Fruit fly (Drosophila melanogaster) whole organism, wandering third instar larva: ENCODE results near the gene Tsen2.

Experiments used
- Abd-B ChIP-seq: fragments of >200 bp; optimal IDR thresholded peaks from 2 replicates; lab custom pipeline; 2017; ENCODE audit warnings: missing biosample characterization, missing genetic modification characterization
- CG32264 ChIP-seq: fragments of 200-800 bp; sonication (Bioruptor generic); optimal IDR thresholded peaks from 2 replicates; lab custom pipeline; 2016; ENCODE audit warnings: missing biosample characterization, missing genetic modification characterization
- CG9705 ChIP-seq: fragments of 200-800 bp; sonication (Bioruptor generic); optimal IDR thresholded peaks from 2 replicates; lab custom pipeline; 2018; ENCODE audit warnings: missing biosample characterization, mild to moderate bottlenecking, missing genetic modification characterization
- CrebA ChIP-seq: fragments of 200-800 bp; sonication (Bioruptor generic); optimal IDR thresholded peaks from 2 replicates; lab custom pipeline; 2016; ENCODE audit warnings: missing biosample characterization, mild to moderate bottlenecking, missing genetic modification characterization, borderline replicate concordance
- Dfd ChIP-seq: fragments of >200 bp; optimal IDR thresholded peaks from 2 replicates; lab custom pipeline; 2017; ENCODE audit warnings: missing biosample characterization, missing genetic modification characterization
- HLH106 ChIP-seq: fragments of 200-800 bp; optimal IDR thresholded peaks from 3 replicates; lab custom pipeline; 2019; ENCODE audit warnings: missing biosample characterization, mild to moderate bottlenecking, missing genetic modification characterization, moderate library complexity
- Hnf4 ChIP-seq: fragments of 200-800 bp; sonication (Bioruptor generic); optimal IDR thresholded peaks from 2 replicates; lab custom pipeline; 2016; ENCODE audit warnings: missing biosample characterization, mild to moderate bottlenecking, missing genetic modification characterization
- Hr78 ChIP-seq: fragments of >200 bp; optimal IDR thresholded peaks from 2 replicates; lab custom pipeline; 2017; ENCODE audit warnings: missing biosample characterization, missing genetic modification characterization
- Hr83 ChIP-seq: fragments of 200-300 bp; sonication (Bioruptor generic); optimal IDR thresholded peaks from 2 replicates; lab custom pipeline; 2016; ENCODE audit warnings: missing biosample characterization, mild to moderate bottlenecking, missing genetic modification characterization, moderate library complexity; ENCODE audit not compliant: poor library complexity, severe bottlenecking
- Jra ChIP-seq: sonication (Bioruptor generic); optimal IDR thresholded peaks from 2 replicates; lab custom pipeline; 2016; ENCODE audit warnings: missing biosample characterization, missing genetic modification characterization
- Mio ChIP-seq: sonication (Bioruptor generic); optimal IDR thresholded peaks from 2 replicates; lab custom pipeline; 2016; ENCODE audit warnings: missing biosample characterization, missing genetic modification characterization
- Myc ChIP-seq: fragments of >200 bp; optimal IDR thresholded peaks from 2 replicates; lab custom pipeline; 2017
- N ChIP-seq: fragments of >200 bp; optimal IDR thresholded peaks from 2 replicates; lab custom pipeline; 2018; ENCODE audit warnings: missing biosample characterization, missing external identifiers, missing genetic modification characterization
- OdsH ChIP-seq: fragments of 200-800 bp; sonication (Bioruptor generic); optimal IDR thresholded peaks from 2 replicates; lab custom pipeline; 2016; ENCODE audit warnings: missing biosample characterization, mild to moderate bottlenecking, missing genetic modification characterization
- Rel ChIP-seq, 2 experiments: fragments of 200-800 bp; sonication (Bioruptor generic) in 1 of 2; optimal IDR thresholded peaks; 2 replicates in 1 of 2; 3 replicates in 1 of 2; lab custom pipeline; 2016 to 2019; ENCODE audit warnings: mild to moderate bottlenecking in 2 of 2, missing biosample characterization in 2 of 2, missing genetic modification characterization in 2 of 2, moderate library complexity in 1 of 2
- Sp1 ChIP-seq: fragments of 200-800 bp; sonication (Bioruptor generic); optimal IDR thresholded peaks from 3 replicates; lab custom pipeline; 2019; ENCODE audit warnings: missing biosample characterization, mild to moderate bottlenecking, missing genetic modification characterization, moderate library complexity
- Vsx2 ChIP-seq: fragments of 200-300, 225-300 bp; sonication (Bioruptor generic); optimal IDR thresholded peaks from 2 replicates; lab custom pipeline; 2018; ENCODE audit warnings: missing biosample characterization, missing genetic modification characterization; ENCODE audit not compliant: partially characterized antibody
- br ChIP-seq: fragments of 200-800 bp; sonication (Bioruptor generic); optimal IDR thresholded peaks from 2 replicates; lab custom pipeline; 2016; ENCODE audit warnings: missing biosample characterization, missing genetic modification characterization
- brk ChIP-seq: fragments of 200-800 bp; sonication (Bioruptor generic); optimal IDR thresholded peaks from 2 replicates; lab custom pipeline; 2016; ENCODE audit warnings: missing biosample characterization, mild to moderate bottlenecking, missing genetic modification characterization
- dl ChIP-seq, 2 experiments: fragments of 175-275, 200-275 bp in 1 of 2; fragments of 200-275 bp in 1 of 2; sonication (Bioruptor generic); optimal IDR thresholded peaks; lab custom pipeline; 2018; ENCODE audit warnings: mild to moderate bottlenecking in 2 of 2, missing biosample characterization in 2 of 2, missing genetic modification characterization in 2 of 2, moderate library complexity in 2 of 2; ENCODE audit not compliant: partially characterized antibody in 2 of 2, insufficient read depth in 1 of 2
- dmrt93B ChIP-seq: fragments of 200-800 bp; sonication (Bioruptor generic); optimal IDR thresholded peaks from 2 replicates; lab custom pipeline; 2018; ENCODE audit warnings: missing biosample characterization, mild to moderate bottlenecking, missing genetic modification characterization
- dsf ChIP-seq: sonication (Bioruptor generic); optimal IDR thresholded peaks from 2 replicates; lab custom pipeline; 2016; ENCODE audit warnings: missing biosample characterization, missing genetic modification characterization, borderline replicate concordance
- ey ChIP-seq: fragments of 200-800 bp; sonication (Bioruptor generic); optimal IDR thresholded peaks from 2 replicates; lab custom pipeline; 2016; ENCODE audit warnings: missing biosample characterization, missing genetic modification characterization
- foxo ChIP-seq, 2 experiments: fragments of 200-800 bp; sonication (Bioruptor generic); optimal IDR thresholded peaks; 2 replicates in 1 of 2; 3 replicates in 1 of 2; lab custom pipeline; 2016 to 2017; ENCODE audit warnings: missing biosample characterization in 2 of 2, missing genetic modification characterization in 2 of 2
- fru ChIP-seq: fragments of 200-800 bp; sonication (Bioruptor generic); optimal IDR thresholded peaks from 3 replicates; lab custom pipeline; 2016; ENCODE audit warnings: missing biosample characterization, mild to moderate bottlenecking, missing genetic modification characterization
- h ChIP-seq: fragments of 200-800 bp; sonication (Bioruptor generic); optimal IDR thresholded peaks from 3 replicates; lab custom pipeline; 2016; ENCODE audit warnings: missing biosample characterization, mild to moderate bottlenecking, missing genetic modification characterization
- jim ChIP-seq: fragments of 175-275, 200-325 bp; sonication (Bioruptor generic); optimal IDR thresholded peaks from 2 replicates; lab custom pipeline; 2016; ENCODE audit warnings: missing biosample characterization, mild to moderate bottlenecking, missing genetic modification characterization
- lola ChIP-seq: fragments of >200 bp; optimal IDR thresholded peaks from 2 replicates; lab custom pipeline; 2017; ENCODE audit warnings: missing biosample characterization, missing genetic modification characterization
- psq ChIP-seq: fragments of 200-800 bp; sonication (Bioruptor generic); optimal IDR thresholded peaks from 3 replicates; lab custom pipeline; 2017; ENCODE audit warnings: missing biosample characterization, mild to moderate bottlenecking, missing genetic modification characterization, moderate library complexity
- rgr ChIP-seq: fragments of 200-800 bp; sonication (Bioruptor generic); optimal IDR thresholded peaks from 3 replicates; lab custom pipeline; 2016; ENCODE audit warnings: missing biosample characterization, mild to moderate bottlenecking, missing genetic modification characterization
- sage ChIP-seq: fragments of 200-800 bp; sonication (Bioruptor generic); optimal IDR thresholded peaks from 2 replicates; lab custom pipeline; 2016; ENCODE audit warnings: missing biosample characterization, mild to moderate bottlenecking, missing genetic modification characterization
- sv ChIP-seq: fragments of 200-800 bp; sonication (Bioruptor generic); optimal IDR thresholded peaks from 3 replicates; lab custom pipeline; 2016; ENCODE audit warnings: missing biosample characterization, missing genetic modification characterization
- tai ChIP-seq: sonication (Bioruptor generic); optimal IDR thresholded peaks from 2 replicates; lab custom pipeline; 2016; ENCODE audit warnings: missing biosample characterization, missing genetic modification characterization
- usp ChIP-seq: fragments of >200 bp; optimal IDR thresholded peaks from 2 replicates; lab custom pipeline; 2017; ENCODE audit warnings: missing biosample characterization, missing genetic modification characterization
- woc ChIP-seq: sonication (Bioruptor generic); optimal IDR thresholded peaks from 2 replicates; lab custom pipeline; 2016; ENCODE audit warnings: missing biosample characterization, mild to moderate bottlenecking, missing genetic modification characterization

The Tsen2 gene

DNA sequence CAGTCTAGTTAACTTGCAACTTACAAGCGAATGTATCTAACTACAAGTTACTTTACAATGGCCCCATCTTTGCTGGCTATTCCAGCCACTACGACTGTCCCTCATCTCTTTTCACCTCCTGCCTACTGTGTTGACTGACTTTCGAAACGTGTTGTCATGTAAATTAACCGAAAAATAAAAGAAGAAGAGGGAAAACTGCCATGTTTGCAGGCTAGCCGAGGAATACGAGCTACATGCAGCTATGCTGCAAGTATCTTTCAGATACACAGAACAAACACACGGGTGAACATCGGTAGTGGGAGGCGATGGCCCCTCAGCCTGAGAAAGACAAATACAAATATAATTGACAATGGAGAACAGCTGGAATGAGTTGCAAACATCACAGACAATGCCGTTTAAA is 18.9 kb upstream of the Tsen2 start:
- TF ChIP-seq tai (GFP tag; lab: Kevin White, UChicago) = no peak
- no peak for TF ChIP-seq sage
- no peak for TF ChIP-seq Hr83 (GFP tag; lab: Kevin White, UChicago)
- TF ChIP-seq dsf (GFP tag; lab: Kevin White, UChicago) = no peak
- TF ChIP-seq Myc (lab: Kevin White, UChicago) = no peak
- no peak for TF ChIP-seq dl (GFP tag; optimal IDR thresholded peaks at IDR 0.05; lab: Kevin White, UChicago; ENCODE audit: insufficient read depth in 1 of 2, partially characterized antibody in 2 of 2)
- TF ChIP-seq Mio (GFP tag; lab: Kevin White, UChicago) = no peak
- TF ChIP-seq HLH106 (tag; lab: Kevin White, UChicago) = no peak
- TF ChIP-seq Hr78 (GFP tag; lab: Kevin White, UChicago) = no peak
- no peak for TF ChIP-seq CG9705 (GFP tag; lab: Kevin White, UChicago)
- no peak for TF ChIP-seq lola
- no peak for TF ChIP-seq CG32264 (GFP tag; lab: Kevin White, UChicago)
- no peak for TF ChIP-seq woc

DNA sequence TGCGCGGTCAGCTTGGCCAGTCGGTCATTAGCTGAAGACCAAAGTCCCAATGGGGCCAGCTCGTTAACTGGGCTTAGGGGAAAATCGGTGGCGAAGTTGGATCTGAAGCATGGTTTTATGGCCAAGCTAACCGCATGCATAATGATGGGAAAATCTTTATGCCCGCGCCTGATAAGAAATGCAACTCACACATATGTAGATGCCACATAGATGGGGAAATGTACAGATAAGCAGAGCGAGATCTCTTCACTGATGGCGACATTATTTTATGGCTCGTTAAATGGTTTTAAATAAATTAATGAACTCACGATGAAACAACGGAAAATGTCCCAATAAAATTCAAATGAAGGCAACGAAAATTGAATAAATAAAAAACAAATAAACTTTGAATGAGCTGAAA is 17.7 kb upstream of the Tsen2 start:
- TF ChIP-seq Vsx2 (GFP tag; lab: Kevin White, UChicago) = no peak
- TF ChIP-seq N (GFP tag; lab: Kevin White, UChicago) = no peak
- TF ChIP-seq dl (GFP tag; optimal IDR thresholded peaks at IDR 0.05; lab: Kevin White, UChicago; ENCODE audit: insufficient read depth in 1 of 2, partially characterized antibody in 2 of 2) = no peak
- TF ChIP-seq OdsH (GFP tag; lab: Kevin White, UChicago) = no peak
- TF ChIP-seq Mio (GFP tag; lab: Kevin White, UChicago) = no peak
- no peak for TF ChIP-seq lola
- no peak for TF ChIP-seq Jra (GFP tag; lab: Kevin White, UChicago)
- no peak for TF ChIP-seq Abd-B (GFP tag; lab: Kevin White, UChicago)
- TF ChIP-seq CrebA (GFP tag; lab: Kevin White, UChicago) = no peak
- TF ChIP-seq, all 38 proteins: peak for 0

- TF ChIP-seq usp = no peak
- no peak for TF ChIP-seq dl (GFP tag; optimal IDR thresholded peaks at IDR 0.05; lab: Kevin White, UChicago; ENCODE audit: insufficient read depth in 1 of 2, partially characterized antibody in 2 of 2)
- TF ChIP-seq Sp1 (GFP tag; lab: Kevin White, UChicago) = no peak
- no peak for TF ChIP-seq psq (GFP tag; lab: Kevin White, UChicago)
- no peak for TF ChIP-seq ey
- no peak for TF ChIP-seq h (GFP tag; lab: Kevin White, UChicago)
- TF ChIP-seq HLH106 (tag; lab: Kevin White, UChicago) = no peak
- TF ChIP-seq sage = no peak
- TF ChIP-seq Hr83 (GFP tag; lab: Kevin White, UChicago) = no peak
- TF ChIP-seq CG32264 (GFP tag; lab: Kevin White, UChicago) = no peak
- TF ChIP-seq lola = no peak
- no peak for TF ChIP-seq Dfd (GFP tag; lab: Kevin White, UChicago)
- TF ChIP-seq Hnf4 (GFP tag; lab: Kevin White, UChicago) = no peak
- TF ChIP-seq CrebA (GFP tag; lab: Kevin White, UChicago) = no peak
- TF ChIP-seq foxo (GFP tag; optimal IDR thresholded peaks at IDR 0.05; lab: Kevin White, UChicago) = no peak
- TF ChIP-seq jim (GFP tag; lab: Kevin White, UChicago) = no peak
- TF ChIP-seq sv (GFP tag; lab: Kevin White, UChicago) = no peak
- no peak for TF ChIP-seq br (GFP tag; lab: Kevin White, UChicago)
Observed at dm6 chr2L:16713929-16714328, 15.6 kb upstream of the Tsen2 start.

dm6 chr2L:16715133-16715833 is 14.3 kb upstream of the Tsen2 start:
- TF ChIP-seq usp (no peak), lola (no peak), Vsx2 (GFP tag; lab: Kevin White, UChicago) (no peak), Hr78 (GFP tag; lab: Kevin White, UChicago) (no peak), dl (GFP tag; optimal IDR thresholded peaks at IDR 0.05; lab: Kevin White, UChicago; ENCODE audit: insufficient read depth in 1 of 2, partially characterized antibody in 2 of 2) (no peak), CrebA (GFP tag; lab: Kevin White, UChicago) (no peak), brk (GFP tag; lab: Kevin White, UChicago) (no peak), tai (GFP tag; lab: Kevin White, UChicago) (no peak), N (GFP tag; lab: Kevin White, UChicago) (no peak), foxo (GFP tag; optimal IDR thresholded peaks at IDR 0.05; lab: Kevin White, UChicago) (no peak), dmrt93B (no peak), Mio (GFP tag; lab: Kevin White, UChicago) (no peak), fru (no peak), psq (GFP tag; lab: Kevin White, UChicago) (no peak), Myc (lab: Kevin White, UChicago) (no peak), Rel (GFP tag; optimal IDR thresholded peaks at IDR 0.05; lab: Kevin White, UChicago) (no peak), Rel (tag; optimal IDR thresholded peaks at IDR 0.05; lab: Kevin White, UChicago) (no peak), h (GFP tag; lab: Kevin White, UChicago) (no peak), Dfd (GFP tag; lab: Kevin White, UChicago) (no peak), rgr (GFP tag; lab: Kevin White, UChicago) (no peak), Hnf4 (GFP tag; lab: Kevin White, UChicago) (no peak)
